Fruit fly (Drosophila melanogaster): ENCODE data around the gene hng3.

The hng3 gene

DNA sequence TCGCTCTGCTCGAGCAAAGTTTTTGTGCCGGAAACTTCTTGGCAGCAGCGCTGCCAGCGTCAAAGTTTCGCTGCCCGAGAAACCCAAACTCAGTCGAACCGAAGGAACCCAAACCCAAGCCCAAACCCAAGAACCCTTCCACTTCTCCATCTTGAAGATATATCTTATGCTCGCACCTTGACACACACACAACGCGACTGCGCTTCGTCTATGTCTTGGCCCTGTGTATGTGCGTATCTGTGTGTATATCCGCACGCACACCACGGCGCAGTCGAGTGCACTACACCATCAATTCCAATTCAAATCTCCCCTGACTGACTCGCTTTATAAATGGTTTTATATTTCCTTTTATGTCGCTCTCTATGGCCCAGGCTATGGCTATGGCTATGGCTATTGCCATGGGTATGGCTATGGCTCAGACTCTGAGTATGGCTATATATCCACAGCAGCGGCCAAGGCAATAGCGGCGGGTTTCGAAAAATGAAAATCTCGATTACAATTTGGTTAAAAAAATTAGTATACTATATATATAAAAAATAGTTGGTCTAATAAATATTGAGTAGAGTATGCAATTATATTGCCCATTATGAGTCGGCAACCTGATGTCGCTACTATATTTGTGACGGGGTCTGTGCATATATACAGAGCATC, 58.8 kb downstream of the hng3 start (continued):
- TF ChIP-seq sv (GFP tag; optimal IDR thresholded peaks at IDR 0.05) (peak; percentile 86), HLH106 (tag; optimal IDR thresholded peaks at IDR 0.05) (peak; percentile 90), Dif (GFP tag; optimal IDR thresholded peaks at IDR 0.05; ENCODE audit: partially characterized antibody) (no peak), foxo (GFP tag; optimal IDR thresholded peaks at IDR 0.05) (peak in 1 of 2 experiments; percentile 88), ey (GFP tag; optimal IDR thresholded peaks at IDR 0.05) (peak; percentile 71), Vsx2 (GFP tag; optimal IDR thresholded peaks at IDR 0.05; ENCODE audit: partially characterized antibody) (no peak), usp (GFP tag; optimal IDR thresholded peaks at IDR 0.05) (no peak), CG32264 (GFP tag; optimal IDR thresholded peaks at IDR 0.05) (peak; percentile 56), Dfd (GFP tag; optimal IDR thresholded peaks at IDR 0.05) (no peak), fru (GFP tag; optimal IDR thresholded peaks at IDR 0.05) (peak; percentile 79), h (GFP tag; optimal IDR thresholded peaks at IDR 0.05) (peak; percentile 92), Myc (optimal IDR thresholded peaks at IDR 0.05) (no peak), GATAd (GFP tag; optimal IDR thresholded peaks at IDR 0.05) (no peak), tai (GFP tag; optimal IDR thresholded peaks at IDR 0.05) (no peak)

DNA sequence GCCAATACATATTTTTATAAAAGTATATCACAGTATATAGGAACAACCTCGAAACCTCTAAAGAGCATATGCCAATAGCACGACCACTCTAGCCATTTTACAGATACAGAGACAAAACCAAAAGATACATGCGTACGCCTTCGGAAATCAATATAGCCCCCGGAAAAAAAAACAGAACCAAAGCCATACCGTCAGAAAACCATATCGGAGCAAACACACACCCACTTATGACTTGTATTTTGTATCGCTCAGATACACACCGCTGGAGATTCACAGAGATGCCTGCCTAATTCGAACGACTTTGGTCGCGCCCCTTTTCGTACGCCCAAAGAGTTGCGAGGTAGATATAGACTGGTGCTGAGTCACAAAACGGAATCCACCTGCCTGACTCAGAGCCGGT, 59.8 kb downstream of the hng3 start:
- TF ChIP-seq Hnf4 (GFP tag; optimal IDR thresholded peaks at IDR 0.05) (no peak), Rel (GFP tag; optimal IDR thresholded peaks at IDR 0.05) (no peak), Rel (tag; optimal IDR thresholded peaks at IDR 0.05) (no peak), Mio (GFP tag; optimal IDR thresholded peaks at IDR 0.05) (no peak), sage (GFP tag; optimal IDR thresholded peaks at IDR 0.05) (no peak), br (GFP tag; optimal IDR thresholded peaks at IDR 0.05) (no peak), dsf (GFP tag; optimal IDR thresholded peaks at IDR 0.05; ENCODE audit: borderline replicate concordance) (no peak), Abd-B (GFP tag; optimal IDR thresholded peaks at IDR 0.05) (no peak)

DNA sequence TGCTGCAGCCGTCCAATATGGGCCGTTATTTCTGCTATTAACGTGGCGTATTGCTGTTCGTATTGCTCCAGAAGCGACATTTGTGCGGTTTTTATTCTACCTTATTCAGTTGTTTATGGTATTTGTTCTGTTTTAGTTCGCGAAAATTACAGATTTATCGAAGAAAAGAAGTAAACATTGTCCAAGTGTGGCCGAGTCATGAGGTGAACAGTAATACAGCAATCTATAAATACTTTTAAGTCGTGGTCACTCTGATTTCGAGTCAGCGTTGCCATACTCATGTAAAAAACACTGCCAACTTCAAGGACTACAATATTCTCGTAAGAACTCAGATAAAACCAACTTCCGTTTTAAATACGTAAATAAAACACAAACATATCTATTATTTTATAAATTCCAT, 62.6 kb downstream of the hng3 start, which contains the start of gene Vti1a:
Gene Vti1a (minus strand): TSS at position 221 of the 400 bp plus-strand sequence.
- TF ChIP-seq br (GFP tag; optimal IDR thresholded peaks at IDR 0.05) (no peak), OdsH (GFP tag; optimal IDR thresholded peaks at IDR 0.05) (no peak), Dfd (GFP tag; optimal IDR thresholded peaks at IDR 0.05) (no peak), Abd-B (GFP tag; optimal IDR thresholded peaks at IDR 0.05) (no peak), tai (GFP tag; optimal IDR thresholded peaks at IDR 0.05) (no peak), Rel (GFP tag; optimal IDR thresholded peaks at IDR 0.05) (no peak), Rel (tag; optimal IDR thresholded peaks at IDR 0.05) (peak; percentile 31), psq (GFP tag; optimal IDR thresholded peaks at IDR 0.05) (no peak), N (GFP tag; optimal IDR thresholded peaks at IDR 0.05) (no peak), lola (GFP tag; optimal IDR thresholded peaks at IDR 0.05) (no peak)

DNA sequence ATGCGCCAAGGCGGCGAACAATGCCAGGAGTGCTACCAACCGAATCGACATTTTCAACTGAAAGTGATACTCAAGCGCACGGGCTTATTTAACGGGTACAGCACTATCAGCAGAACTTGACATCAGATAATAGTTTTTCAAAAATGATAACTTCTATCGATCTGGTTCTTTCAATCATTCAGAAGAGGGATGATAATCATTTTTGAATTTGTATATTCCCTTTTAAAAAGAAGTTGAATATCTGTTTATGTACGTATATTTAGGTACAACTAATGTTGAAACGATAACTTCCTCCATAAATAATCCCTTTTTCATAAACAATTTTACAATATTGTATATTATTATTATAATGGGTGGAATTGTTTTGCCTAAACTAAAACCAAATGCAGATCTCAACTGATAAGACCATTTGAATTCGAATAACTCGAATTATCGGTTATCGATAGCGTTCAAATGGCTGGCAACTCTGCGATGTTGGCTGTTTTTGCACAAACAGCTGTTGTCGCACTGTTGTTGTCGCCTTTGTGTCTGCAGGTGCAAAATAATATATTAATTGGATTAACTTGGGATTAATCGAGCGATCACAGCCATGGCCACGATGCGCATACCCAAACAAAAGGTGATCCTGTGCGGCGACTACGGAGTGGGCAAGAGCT, 65.1 kb downstream of the hng3 start, which contains the start of the genes CG32483 and RabX6:
Gene CG32483 (minus strand): TSS at position 51 of the 656 bp plus-strand sequence.
Gene RabX6 (plus strand): TSS at position 487 of the 656 bp plus-strand sequence.
- TF ChIP-seq rgr (GFP tag; optimal IDR thresholded peaks at IDR 0.05) (no peak), Myc (optimal IDR thresholded peaks at IDR 0.05) (no peak), Vsx2 (GFP tag; optimal IDR thresholded peaks at IDR 0.05; ENCODE audit: partially characterized antibody) (no peak), Rel (GFP tag; optimal IDR thresholded peaks at IDR 0.05) (no peak), Rel (tag; optimal IDR thresholded peaks at IDR 0.05) (no peak), br (GFP tag; optimal IDR thresholded peaks at IDR 0.05) (no peak)

DNA sequence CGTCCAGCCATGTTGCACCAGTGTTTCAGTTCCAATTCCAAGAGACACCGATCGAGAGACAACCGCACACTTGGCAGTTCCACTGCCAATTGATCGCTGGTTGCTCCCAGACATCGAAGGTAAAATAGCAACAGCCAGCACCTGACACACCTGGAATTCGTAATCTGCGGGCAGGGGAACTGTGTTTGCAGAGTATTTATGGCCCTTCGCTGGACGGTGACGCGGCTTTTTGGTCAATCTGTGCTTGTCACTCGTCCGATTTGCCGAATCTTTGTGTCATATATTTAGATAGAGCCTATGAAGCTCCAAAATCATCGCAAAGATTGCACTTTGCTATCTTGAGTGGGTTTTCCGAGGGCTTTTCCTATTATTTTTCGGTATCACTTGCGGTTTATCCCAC, 67.4 kb downstream of the hng3 start, which contains the start of gene hiro:
Gene hiro (minus strand): TSS at position 101 of the 400 bp plus-strand sequence.
- TF ChIP-seq Dfd (GFP tag; optimal IDR thresholded peaks at IDR 0.05) (no peak), sv (GFP tag; optimal IDR thresholded peaks at IDR 0.05) (no peak), Hnf4 (GFP tag; optimal IDR thresholded peaks at IDR 0.05) (no peak), Dif (GFP tag; optimal IDR thresholded peaks at IDR 0.05; ENCODE audit: partially characterized antibody) (no peak), Hr78 (GFP tag; optimal IDR thresholded peaks at IDR 0.05) (no peak), jim (GFP tag; optimal IDR thresholded peaks at IDR 0.05) (no peak), usp (GFP tag; optimal IDR thresholded peaks at IDR 0.05) (no peak), CG9705 (GFP tag; optimal IDR thresholded peaks at IDR 0.05) (no peak), lola (GFP tag; optimal IDR thresholded peaks at IDR 0.05) (no peak), h (GFP tag; optimal IDR thresholded peaks at IDR 0.05) (no peak), br (GFP tag; optimal IDR thresholded peaks at IDR 0.05) (no peak), N (GFP tag; optimal IDR thresholded peaks at IDR 0.05) (no peak), dsf (GFP tag; optimal IDR thresholded peaks at IDR 0.05; ENCODE audit: borderline replicate concordance) (no peak), OdsH (GFP tag; optimal IDR thresholded peaks at IDR 0.05) (no peak), Mio (GFP tag; optimal IDR thresholded peaks at IDR 0.05) (no peak), tai (GFP tag; optimal IDR thresholded peaks at IDR 0.05) (no peak), Rel (GFP tag; optimal IDR thresholded peaks at IDR 0.05) (no peak), Rel (tag; optimal IDR thresholded peaks at IDR 0.05) (no peak), pan (optimal IDR thresholded peaks at IDR 0.05) (no peak)
